Worm (Caenorhabditis elegans): ENCODE results near the gene F20D6.15.

- TF ChIP-seq cog-1 (tag; optimal IDR thresholded peaks at IDR 0.05) (no peak), ztf-29 (GFP tag; IDR thresholded peaks at IDR 0.05) (no peak)
Observed at ce11 chrV:8203085-8203643, 14.9 kb upstream of the F20D6.15 start, which contains the start of gene cest-17.
